Worm (Caenorhabditis elegans): ENCODE measurements around the gene tat-3.

ce11 chrIII:10736322-10736985 is 5.9 kb upstream of the tat-3 start:
- TF ChIP-seq unc-62 (GFP tag; optimal IDR thresholded peaks at IDR 0.05) = no peak
- no peak for TF ChIP-seq lsy-2 (tag; optimal IDR thresholded peaks at IDR 0.05)
- no peak for TF ChIP-seq nhr-76 (tag; optimal IDR thresholded peaks at IDR 0.05)
- no peak for TF ChIP-seq nhr-12 (tag; optimal IDR thresholded peaks at IDR 0.05)
